Fruit fly (Drosophila melanogaster): Measurements from ENCODE around the gene CG6013.

CG6013 gene

dm6 chr3R:18997388-18998287 lies 33.7 kb upstream of the CG6013 start (continued):
- TF ChIP-seq lab (GFP tag; optimal IDR thresholded peaks at IDR 0.05) (peak; percentile 26), CG16813 (GFP tag; IDR thresholded peaks at IDR 0.05; ENCODE audit: partially characterized antibody) (no peak), CG14965 (GFP tag; optimal IDR thresholded peaks at IDR 0.05; ENCODE audit: borderline replicate concordance) (no peak), klu (GFP tag; IDR thresholded peaks at IDR 0.05) (no peak), Hr78 (GFP tag; optimal IDR thresholded peaks at IDR 0.05) (peak in 1 of 2 experiments; percentile 59), fd3F (GFP tag; optimal IDR thresholded peaks at IDR 0.05) (no peak), CG30020 (tag; optimal IDR thresholded peaks at IDR 0.05) (peak; percentile 19), MTF-1 (GFP tag; optimal IDR thresholded peaks at IDR 0.05; ENCODE audit: borderline replicate concordance) (peak; percentile 85), CG7928 (GFP tag; optimal IDR thresholded peaks at IDR 0.05) (no peak), CG18476 (GFP tag; optimal IDR thresholded peaks at IDR 0.05) (no peak), Lim3 (GFP tag; IDR thresholded peaks at IDR 0.05) (no peak), nerfin-2 (GFP tag; IDR thresholded peaks at IDR 0.05; ENCODE audit: partially characterized antibody) (no peak), Hr51 (GFP tag; optimal IDR thresholded peaks at IDR 0.05) (peak; percentile 51 to 60), nmo (GFP tag; optimal IDR thresholded peaks at IDR 0.05) (no peak), vnd (GFP tag; IDR thresholded peaks at IDR 0.05; ENCODE audit: partially characterized antibody) (no peak), schlank (tag; optimal IDR thresholded peaks at IDR 0.05) (peak; percentile 10), CG14710 (tag; optimal IDR thresholded peaks at IDR 0.05) (peak; percentile 72), Sox100B (GFP tag; optimal IDR thresholded peaks at IDR 0.05) (peak; percentile 80), CG11723 (GFP tag; optimal IDR thresholded peaks at IDR 0.05) (peak; percentile 93), CG6654 (GFP tag; optimal IDR thresholded peaks at IDR 0.05) (no peak), CG9817 (tag; optimal IDR thresholded peaks at IDR 0.05) (peak; percentile 1), gt (GFP tag; IDR thresholded peaks at IDR 0.05) (no peak), gcm (GFP tag; optimal IDR thresholded peaks at IDR 0.05) (peak; percentile 92), Hey (tag; optimal IDR thresholded peaks at IDR 0.05) (peak; percentile 73), nom (GFP tag; optimal IDR thresholded peaks at IDR 0.05) (no peak), CG7987 (GFP tag; optimal IDR thresholded peaks at IDR 0.05) (peak; percentile 57), Asciz (GFP tag; optimal IDR thresholded peaks at IDR 0.05) (peak; percentile 89), NK7.1 (GFP tag; optimal IDR thresholded peaks at IDR 0.05) (no peak), CG7745 (tag; optimal IDR thresholded peaks at IDR 0.05) (peak; percentile 93), ara (GFP tag; IDR thresholded peaks at IDR 0.05) (peak; percentile 82), croc (GFP tag; conservative IDR thresholded peaks at IDR 0.05) (no peak; the same call in 2 of the 3 replicates), chinmo (GFP tag; IDR thresholded peaks at IDR 0.05; ENCODE audit: partially characterized antibody) (peak; percentile 56; the same call in 1 of the 4 replicates), CG6813 (GFP tag; optimal IDR thresholded peaks at IDR 0.05) (peak; percentile 79), CG2120 (GFP tag; optimal IDR thresholded peaks at IDR 0.05) (no peak), CG17612 (GFP tag; IDR thresholded peaks at IDR 0.05) (0 out of 2 replicates have a peak, but pooled peaks have one; percentile 35), CG15479 (GFP tag; optimal IDR thresholded peaks at IDR 0.05) (peak; percentile 65), cg (GFP tag; optimal IDR thresholded peaks at IDR 0.05) (no peak), CG1529 (GFP tag; optimal IDR thresholded peaks at IDR 0.05) (peak; percentile 96), Awh (GFP tag; IDR thresholded peaks at IDR 0.05) (peak; percentile 94), btn (GFP tag; optimal IDR thresholded peaks at IDR 0.05) (no peak), CG16863 (GFP tag; optimal IDR thresholded peaks at IDR 0.05) (peak; percentile 82), ftz-f1 (GFP tag; optimal IDR thresholded peaks at IDR 0.05) (no peak), sob (GFP tag; IDR thresholded peaks at IDR 0.05) (no peak), rib (GFP tag; IDR thresholded peaks at IDR 0.05) (no peak), lbe (GFP tag; optimal IDR thresholded peaks at IDR 0.05) (no peak), Chrac-16 (GFP tag; optimal IDR thresholded peaks at IDR 0.05) (no peak), maf-S (GFP tag; optimal IDR thresholded peaks at IDR 0.05) (peak; percentile 26)

All from whole organism, embryonic.